Fruit fly (Drosophila melanogaster) Kc167 (cell line): ENCODE data around the gene Scamp.

ENCODE experiments used
- Myc ChIP-seq: fragments of >200 bp; optimal IDR thresholded peaks from 2 replicates; lab custom pipeline; 2017; ENCODE audit warnings: missing external identifiers
- psq ChIP-seq: fragments of >200 bp; optimal IDR thresholded peaks from 2 replicates; lab custom pipeline; 2017; ENCODE audit warnings: missing external identifiers

- no peak for TF ChIP-seq psq (lab: Kevin White, UChicago)
- no peak for TF ChIP-seq Myc (lab: Kevin White, UChicago)
These were observed 32.6 kb upstream of the Scamp start, which contains the start of gene CG6340 for dm6 chrX:15482236-15482660.
